Worm (Caenorhabditis elegans) whole organism, L2 larva: ENCODE measurements around the gene flp-12.

Source experiments
- ZK546.5 ChIP-seq: sonication (generic microtip); optimal IDR thresholded peaks from 2 replicates; lab custom pipeline; 2017; ENCODE audit warnings: missing biosample characterization, missing genetic modification characterization
- aly-2 ChIP-seq: fragments of 150-350 bp; optimal IDR thresholded peaks from 2 replicates; lab custom pipeline; 2014; ENCODE audit warnings: missing biosample characterization, missing genetic modification characterization
- fos-1 ChIP-seq: fragments of 150-350 bp; optimal IDR thresholded peaks from 2 replicates; lab custom pipeline; 2014; ENCODE audit warnings: missing biosample characterization, missing genetic modification characterization
- mdl-1 ChIP-seq, 2 experiments: fragments of 150-350 bp in 1 of 2; sonication (generic microtip) in 1 of 2; optimal IDR thresholded peaks; 2 replicates each; lab custom pipeline; 2017; ENCODE audit warnings: missing biosample characterization in 2 of 2, missing genetic modification characterization in 2 of 2
- nhr-10 ChIP-seq: sonication (generic microtip); optimal IDR thresholded peaks from 2 replicates; lab custom pipeline; 2017; ENCODE audit warnings: missing biosample characterization, missing genetic modification characterization
- nhr-6 ChIP-seq: fragments of 150-350 bp; optimal IDR thresholded peaks from 2 replicates; lab custom pipeline; 2014; ENCODE audit warnings: missing biosample characterization, missing genetic modification characterization
- skn-1 ChIP-seq: sonication (generic microtip); optimal IDR thresholded peaks from 2 replicates; lab custom pipeline; 2017; ENCODE audit warnings: missing biosample characterization, missing genetic modification characterization
- snpc-4 ChIP-seq: fragments of 150-350 bp; optimal IDR thresholded peaks from 2 replicates; lab custom pipeline; 2014; ENCODE audit warnings: missing biosample characterization, missing genetic modification characterization
- unc-39 ChIP-seq: fragments of 150-350 bp; optimal IDR thresholded peaks from 2 replicates; lab custom pipeline; 2014; ENCODE audit warnings: missing biosample characterization, missing genetic modification characterization
- zag-1 ChIP-seq: fragments of 150-350 bp; optimal IDR thresholded peaks from 2 replicates; lab custom pipeline; 2014; ENCODE audit warnings: missing biosample characterization, missing genetic modification characterization

- TF ChIP-seq snpc-4 (tag; lab: Kevin White, UChicago) (no peak), mdl-1 (tag; optimal IDR thresholded peaks at IDR 0.05; lab: Kevin White, UChicago) (no peak), zag-1 (tag; lab: Kevin White, UChicago) (no peak), fos-1 (no peak), unc-39 (tag; lab: Kevin White, UChicago) (no peak), ZK546.5 (no peak), aly-2 (no peak), skn-1 (tag; lab: Kevin White, UChicago) (no peak), nhr-6 (tag; lab: Kevin White, UChicago) (no peak), nhr-10 (tag; lab: Kevin White, UChicago) (no peak)
These were observed at the start of gene flp-12 for ce11 chrX:4592250-4592649.
